Fruit fly (Drosophila melanogaster): Measurements from ENCODE around the gene eIF5B.

The eIF5B gene

DNA sequence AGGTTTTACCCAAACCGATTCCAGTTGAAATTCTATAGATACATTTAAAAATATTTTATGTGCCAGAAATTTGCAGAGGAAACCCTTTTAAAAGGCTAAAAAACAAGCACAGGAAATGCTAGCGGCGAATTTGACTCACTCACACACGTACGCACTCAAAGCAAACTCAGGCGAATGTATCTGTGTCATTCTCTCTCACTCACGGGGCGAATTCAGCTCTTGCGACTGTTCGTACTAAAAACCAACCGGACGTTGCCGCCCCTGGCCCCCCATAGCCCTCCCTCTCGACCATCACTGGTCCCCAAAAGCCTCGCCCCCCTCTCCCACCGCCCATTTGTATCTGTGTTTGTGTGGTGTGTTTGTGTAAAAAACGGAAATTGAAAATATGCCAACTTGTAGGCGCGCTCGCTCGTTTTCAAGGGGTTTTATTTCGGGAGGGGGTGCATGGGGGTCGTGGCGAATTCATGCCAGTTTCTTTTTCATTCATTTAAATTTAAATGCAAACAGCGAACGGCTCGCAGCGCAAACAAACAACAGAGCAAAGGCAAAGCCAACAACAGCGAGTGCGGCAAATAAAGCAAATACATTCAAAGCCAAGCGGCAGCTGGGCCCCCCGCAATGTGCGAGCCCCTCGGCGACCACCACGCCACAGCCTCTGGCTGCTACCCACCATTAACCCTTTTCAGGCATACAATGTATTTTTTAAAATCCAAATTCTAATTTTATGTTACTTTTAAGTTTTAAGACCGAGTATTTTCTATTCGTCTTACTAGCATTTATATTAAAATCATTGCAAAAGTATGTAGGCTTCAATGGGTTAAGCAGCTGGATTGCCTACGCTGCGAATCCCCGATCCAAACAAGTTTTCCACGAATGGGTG is 42.3 kb downstream of the eIF5B start:
- TF ChIP-seq CTCF (optimal IDR thresholded peaks at IDR 0.05) (no peak), CG8478 (optimal IDR thresholded peaks at IDR 0.05) (peak; percentile 44)

DNA sequence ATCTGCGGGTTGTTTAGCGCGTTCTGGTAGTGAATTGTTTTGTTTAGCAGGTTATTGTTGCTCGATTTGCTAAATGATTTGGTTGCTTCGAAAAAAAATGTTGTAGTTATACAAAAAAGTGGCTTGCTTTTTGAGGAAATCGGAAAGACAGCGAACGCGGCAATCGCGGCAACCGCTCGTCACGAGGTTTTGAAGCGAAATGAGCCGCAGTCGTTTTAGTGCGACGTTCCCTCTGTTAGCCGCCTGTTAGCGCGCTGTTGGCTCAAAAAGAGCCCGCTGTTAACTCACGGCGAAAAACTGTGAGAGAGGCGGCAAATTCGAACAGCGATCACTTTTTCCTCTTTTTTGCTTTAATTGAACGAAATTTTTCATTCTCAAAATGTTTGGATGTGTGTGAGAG is 43.0 kb downstream of the eIF5B start:
- TF ChIP-seq CG8478 (optimal IDR thresholded peaks at IDR 0.05) (no peak), CTCF (optimal IDR thresholded peaks at IDR 0.05) (no peak)

DNA sequence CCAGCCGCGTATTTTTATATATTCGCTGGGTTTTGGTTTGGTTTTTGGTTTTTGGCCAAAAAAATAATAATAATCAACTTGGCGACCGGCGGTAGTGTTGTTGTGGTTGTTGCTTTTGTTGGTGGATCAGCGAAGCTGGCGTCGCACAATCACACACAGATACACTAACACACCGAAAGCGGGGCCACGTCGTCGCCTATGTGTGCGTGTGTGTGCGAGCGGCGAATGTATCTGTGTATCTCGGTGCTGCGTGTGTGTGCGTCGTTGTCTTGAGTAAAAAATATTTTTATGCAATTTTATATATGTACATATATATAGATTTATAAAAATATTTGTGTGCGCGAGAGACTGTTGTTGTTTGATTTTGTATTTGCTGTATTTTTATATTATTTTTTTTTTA is 43.7 kb downstream of the eIF5B start:
- TF ChIP-seq CTCF (optimal IDR thresholded peaks at IDR 0.05) (no peak), CG8478 (optimal IDR thresholded peaks at IDR 0.05) (peak; percentile 2)

DNA sequence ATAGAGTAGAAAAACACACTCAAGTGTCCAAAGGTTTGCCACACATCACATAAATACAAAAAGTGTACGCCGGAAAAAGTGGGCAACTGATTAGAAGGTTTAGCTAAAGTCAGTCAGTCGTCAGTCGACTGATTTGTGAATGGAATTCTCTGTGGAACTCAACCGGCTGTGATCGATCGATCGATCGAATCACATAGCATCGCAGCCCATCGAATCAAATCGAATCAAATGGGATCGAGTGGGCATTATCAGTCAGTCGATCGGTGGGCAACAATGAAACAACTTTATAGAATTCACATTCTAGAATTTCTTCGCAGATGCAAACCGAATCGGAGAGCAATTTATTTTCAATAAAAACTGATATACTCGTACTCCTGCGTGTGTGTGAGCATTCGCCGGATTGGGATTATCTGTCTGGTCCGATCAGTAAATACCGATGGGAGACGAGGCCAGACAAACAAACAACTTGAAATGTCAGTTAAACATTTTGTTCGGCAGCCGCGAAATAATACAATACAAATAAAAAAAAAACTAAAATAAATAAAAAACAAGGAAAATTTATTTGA is 45.1 kb downstream of the eIF5B start:
- TF ChIP-seq CTCF (optimal IDR thresholded peaks at IDR 0.05) (no peak), CG8478 (optimal IDR thresholded peaks at IDR 0.05) (no peak)

DNA sequence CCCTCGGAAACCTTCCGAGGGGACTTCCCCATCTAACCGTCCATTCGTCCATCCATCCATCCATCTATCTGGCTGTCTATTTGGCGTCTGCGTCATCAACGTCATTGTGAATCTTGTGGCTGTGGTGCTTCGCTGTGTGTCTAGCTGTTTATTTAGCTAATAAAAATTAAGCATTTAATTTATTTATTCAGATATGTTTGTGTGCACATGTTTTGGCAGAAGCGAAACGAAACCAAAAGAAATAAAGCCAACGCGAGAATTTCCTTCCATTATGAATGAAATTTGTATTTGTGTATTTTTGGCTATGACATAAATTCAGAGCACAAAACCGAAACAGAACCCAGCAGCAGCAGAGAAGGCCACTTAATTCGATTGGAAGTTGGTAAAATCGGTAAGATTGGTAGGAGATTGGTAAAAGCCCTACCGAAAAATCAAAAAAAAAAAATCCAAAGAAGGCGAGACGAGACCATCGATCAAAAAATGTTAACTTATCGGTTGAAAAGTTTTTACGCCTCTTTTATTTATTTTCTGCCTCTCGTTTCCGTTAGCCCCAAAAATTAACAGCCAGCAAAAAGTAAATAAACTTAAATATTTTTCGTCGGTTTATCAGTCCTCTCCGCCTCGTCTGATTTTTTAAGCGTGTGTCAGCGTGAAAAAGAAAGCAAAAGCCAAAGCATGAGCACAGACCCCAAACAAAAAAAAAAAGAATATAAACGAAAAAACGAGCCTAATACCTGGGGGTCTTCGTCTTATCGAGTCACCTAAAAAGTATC is 45.8 kb downstream of the eIF5B start:
- TF ChIP-seq CG8478 (optimal IDR thresholded peaks at IDR 0.05) (no peak), CTCF (optimal IDR thresholded peaks at IDR 0.05) (no peak)

DNA sequence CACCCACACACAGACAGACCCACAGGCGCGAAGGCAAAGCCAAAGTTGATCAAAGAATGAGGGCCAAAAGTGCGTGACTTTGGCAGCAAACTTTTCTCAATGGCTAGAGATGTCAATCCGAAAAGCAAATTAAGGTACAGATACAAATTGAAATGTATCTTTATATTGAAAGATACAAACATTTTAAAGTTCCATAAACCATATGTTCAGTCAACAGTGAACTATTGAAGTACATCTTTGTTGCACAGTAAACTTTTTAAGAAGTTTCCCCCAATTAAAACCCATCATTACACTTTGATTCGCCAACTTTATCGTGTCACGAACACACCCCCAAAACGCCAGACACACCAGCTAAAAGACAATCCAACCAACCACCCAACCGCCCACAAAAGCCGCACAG is 49.1 kb downstream of the eIF5B start:
- TF ChIP-seq CG8478 (optimal IDR thresholded peaks at IDR 0.05) (no peak), CTCF (optimal IDR thresholded peaks at IDR 0.05) (no peak)

DNA sequence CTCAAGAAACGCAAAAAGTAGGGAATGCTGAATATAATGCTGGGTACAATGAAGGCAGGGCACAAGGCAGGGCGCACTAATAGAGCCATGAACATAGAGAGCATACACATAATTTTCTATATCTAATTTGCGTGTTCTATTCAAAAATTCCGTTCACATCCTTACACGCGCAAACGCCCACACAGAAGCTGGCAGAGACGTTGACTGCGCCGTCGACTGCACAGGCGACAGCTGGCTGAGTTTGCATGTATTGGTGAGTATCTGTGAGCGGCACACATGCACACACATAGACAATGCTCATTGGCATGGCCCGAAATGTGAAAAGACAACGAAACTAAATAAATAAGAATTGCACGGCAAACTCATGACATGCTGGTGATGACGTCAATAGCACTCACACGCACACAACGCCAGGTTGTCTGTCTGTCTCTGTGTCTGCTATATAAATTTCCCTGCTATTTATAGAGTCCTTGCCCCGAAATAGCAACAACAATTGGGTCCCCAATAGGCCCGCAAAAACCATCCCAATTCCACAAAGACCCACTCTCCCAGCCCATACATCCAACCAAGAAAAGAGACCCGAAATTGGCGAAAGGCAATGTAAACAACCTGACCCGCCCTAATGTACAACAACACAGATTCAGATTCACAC is 49.7 kb downstream of the eIF5B start:
- TF ChIP-seq CG8478 (optimal IDR thresholded peaks at IDR 0.05), result no peak

DNA sequence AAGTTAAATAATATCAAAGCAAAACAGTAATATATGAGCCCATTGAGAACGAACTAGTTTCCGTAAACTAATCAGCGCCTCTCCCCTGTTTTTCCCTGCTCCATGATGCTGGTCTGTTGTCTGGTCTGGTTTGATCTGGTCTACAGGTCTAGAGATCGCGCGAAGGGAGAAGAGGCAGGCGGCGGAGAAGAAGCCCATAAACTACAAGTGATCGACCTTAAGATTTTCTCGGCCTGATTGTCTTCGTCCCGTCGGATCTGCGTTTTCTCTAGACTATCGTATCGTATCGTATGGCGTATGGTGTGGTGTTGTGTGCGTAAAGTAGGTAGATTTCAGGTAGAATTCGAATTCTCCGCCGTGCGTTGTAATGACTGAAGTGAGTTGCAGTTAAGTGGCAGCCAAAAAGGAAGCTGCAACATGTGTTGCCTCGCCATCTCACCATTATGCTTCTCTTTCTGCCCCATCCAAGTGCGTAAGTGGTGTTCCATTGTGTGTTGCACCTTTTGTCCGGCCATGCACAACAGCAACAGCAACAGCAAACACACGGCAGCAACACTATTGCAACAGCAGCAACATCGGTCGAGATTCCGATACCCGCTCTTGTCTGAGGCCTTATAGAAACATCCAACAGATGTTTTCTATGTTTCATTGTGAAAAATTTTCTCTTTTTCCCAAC is 51.0 kb downstream of the eIF5B start:
- TF ChIP-seq CTCF (optimal IDR thresholded peaks at IDR 0.05) (no peak), CG8478 (optimal IDR thresholded peaks at IDR 0.05) (no peak)

DNA sequence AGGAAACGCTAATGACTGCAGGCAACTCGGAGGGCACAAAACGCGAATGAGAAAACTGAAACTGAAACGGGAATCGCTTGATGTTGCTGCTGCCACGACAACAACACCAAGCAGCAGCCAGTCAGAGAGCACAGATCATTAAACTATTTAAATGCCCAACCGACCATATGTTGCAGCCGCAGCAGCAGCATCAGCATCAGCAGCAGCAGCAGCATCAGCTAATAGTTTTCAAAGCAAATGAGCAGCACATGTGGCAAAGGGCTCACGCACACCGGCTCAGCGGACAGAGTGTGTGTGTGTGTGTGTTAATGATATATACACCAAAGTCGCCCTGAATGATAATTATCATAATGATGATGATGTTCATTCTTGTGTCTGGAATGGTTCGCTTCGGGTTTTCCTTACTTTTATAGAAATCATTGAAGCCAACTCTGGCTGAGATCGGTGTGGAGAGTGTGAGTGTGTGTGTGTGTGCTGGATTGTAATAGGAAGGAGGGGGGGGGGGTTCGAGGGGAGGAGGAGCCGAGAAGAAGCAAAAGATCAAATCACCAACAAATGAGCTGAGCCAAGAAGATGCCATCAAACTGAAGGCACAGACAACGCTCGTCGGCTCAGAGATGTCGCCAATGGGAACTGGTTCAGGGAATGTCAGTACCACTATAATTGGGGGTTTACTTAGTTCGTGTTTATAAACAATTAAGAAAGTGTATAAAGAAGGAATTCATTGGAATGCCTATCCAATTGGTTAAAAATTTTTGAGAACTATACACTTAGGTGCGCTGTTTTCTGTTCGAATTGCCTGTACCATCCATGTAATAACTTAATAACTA is 51.8 kb downstream of the eIF5B start:
- TF ChIP-seq CG8478 (optimal IDR thresholded peaks at IDR 0.05) (no peak), CTCF (optimal IDR thresholded peaks at IDR 0.05) (no peak)

DNA sequence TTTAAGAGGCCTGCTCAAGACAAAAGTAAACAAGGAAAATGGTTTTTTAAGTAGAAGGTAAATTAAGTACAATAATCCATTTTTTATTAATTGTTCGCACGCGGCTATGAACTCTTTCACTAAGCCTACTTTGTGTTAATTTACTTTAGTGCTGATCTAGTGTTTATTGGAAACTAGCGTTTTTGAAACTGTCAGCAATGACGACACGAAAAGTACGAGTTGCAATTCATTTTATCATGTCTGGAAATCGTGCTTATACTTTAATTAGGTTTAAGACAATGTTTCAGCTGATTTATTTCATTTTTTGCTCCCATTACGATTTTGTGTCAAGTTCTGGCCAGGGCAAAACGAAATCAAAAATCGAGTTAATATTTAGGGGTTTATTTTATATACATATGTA is 52.5 kb downstream of the eIF5B start:
- TF ChIP-seq CTCF (optimal IDR thresholded peaks at IDR 0.05) (no peak), CG8478 (optimal IDR thresholded peaks at IDR 0.05) (no peak)

DNA sequence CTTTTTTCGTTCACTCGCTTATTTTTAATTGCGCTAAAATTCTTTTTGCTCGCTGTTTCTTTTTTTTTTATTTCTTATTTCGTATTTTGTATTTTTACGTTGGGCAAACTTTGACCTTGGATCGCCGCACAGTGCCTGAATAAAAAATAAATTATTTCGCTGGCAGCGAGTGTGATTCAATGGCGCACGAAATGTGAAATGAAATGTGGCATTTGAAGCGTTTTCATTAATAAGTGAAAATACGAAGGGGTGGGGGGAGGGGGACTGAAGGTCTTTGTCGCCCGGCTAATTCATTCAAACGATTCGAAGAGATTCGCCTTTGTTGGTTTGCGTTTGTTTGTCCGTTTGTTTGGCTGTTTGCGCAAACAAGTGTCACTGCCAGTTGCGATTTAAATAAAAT is 53.3 kb downstream of the eIF5B start:
- peak; percentile 37 for TF ChIP-seq CG8478 (optimal IDR thresholded peaks at IDR 0.05)
- TF ChIP-seq CTCF (optimal IDR thresholded peaks at IDR 0.05), result no peak

DNA sequence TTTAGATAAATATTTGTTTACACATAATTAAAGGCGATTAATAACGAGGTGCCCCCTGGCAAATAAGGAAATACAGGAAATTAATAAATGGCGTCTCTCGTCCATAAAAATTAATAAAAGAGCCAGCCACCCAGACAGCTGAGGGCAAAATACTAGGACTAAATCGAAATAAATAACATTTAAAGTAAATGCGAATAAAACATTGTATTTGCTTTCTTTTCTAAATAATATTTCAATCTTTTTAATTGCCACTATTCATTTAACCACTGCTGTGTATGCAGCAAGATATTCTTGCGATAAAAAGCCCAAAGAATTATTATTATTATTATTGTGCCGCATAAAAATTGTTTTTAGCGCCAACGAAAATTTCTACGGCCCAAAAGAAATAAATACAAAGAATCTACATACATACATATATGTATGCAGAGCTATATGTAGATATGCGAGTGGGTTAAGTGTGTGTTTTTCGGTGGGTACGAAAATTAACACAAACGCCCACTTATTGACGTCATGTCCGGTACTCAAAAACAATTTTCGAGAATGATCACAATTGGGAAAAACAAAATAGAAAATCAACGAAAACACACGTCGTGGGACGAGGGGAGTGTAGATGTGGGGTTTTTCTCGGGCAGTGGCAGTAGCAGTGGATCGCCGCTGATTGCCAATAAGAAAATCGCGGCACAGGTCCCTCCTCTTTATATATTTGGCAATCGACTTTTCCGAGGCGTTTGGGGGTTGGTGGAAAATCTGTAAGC is 54.3 kb downstream of the eIF5B start:
- TF ChIP-seq CG8478 (optimal IDR thresholded peaks at IDR 0.05), result no peak
- no peak for TF ChIP-seq CTCF (optimal IDR thresholded peaks at IDR 0.05)

DNA sequence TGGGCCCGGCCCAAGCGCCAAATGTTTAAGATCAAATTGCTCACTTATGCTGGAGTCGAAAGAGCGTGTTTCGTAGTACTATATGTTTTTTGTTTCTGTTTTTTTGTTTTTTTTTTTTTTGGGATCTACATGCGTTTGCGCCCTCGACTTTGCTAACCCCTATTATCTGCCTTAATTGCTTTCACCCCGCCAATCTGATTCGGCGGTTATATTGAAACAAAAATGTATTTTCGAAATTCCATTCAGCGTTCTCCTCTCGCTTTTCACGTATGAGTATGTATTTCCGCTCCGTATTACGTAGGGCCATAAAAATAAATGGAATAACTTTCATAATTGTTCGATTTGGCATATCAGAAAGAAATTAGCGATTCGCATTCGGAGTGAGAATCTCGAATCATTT is 55.2 kb downstream of the eIF5B start:
- TF ChIP-seq CTCF (optimal IDR thresholded peaks at IDR 0.05) (no peak), CG8478 (optimal IDR thresholded peaks at IDR 0.05) (no peak)
